Worm (Caenorhabditis elegans) whole organism, L4/young adult: ENCODE results near the gene crn-4.

Source experiments
- W03F9.2 ChIP-seq: fragments of 150-350 bp; optimal IDR thresholded peaks from 2 replicates; lab custom pipeline; 2014; ENCODE audit warnings: missing biosample characterization, missing genetic modification characterization
- him-1 ChIP-seq: sonication (generic microtip); optimal IDR thresholded peaks from 2 replicates; lab custom pipeline; 2016; ENCODE audit warnings: missing genotype, missing genetic modification reagents, missing genetic modification characterization, missing compliant biosample characterization

ce11 chrX:2214454-2214853 lies 43.4 kb downstream of the crn-4 start:
- TF ChIP-seq W03F9.2 (tag; lab: Kevin White, UChicago) = no peak
- no peak for TF ChIP-seq him-1
